Worm (Caenorhabditis elegans) whole organism, L3 larva: ENCODE results near the gene K10B3.5.

ENCODE experiments used
- ZK546.5 ChIP-seq: sonication (generic microtip); optimal IDR thresholded peaks from 2 replicates; lab custom pipeline; 2017; ENCODE audit warnings: missing biosample characterization, missing genetic modification characterization
- ama-1 ChIP-seq: fragments of 150-350 bp; optimal IDR thresholded peaks from 2 replicates; lab custom pipeline; 2018
- ceh-82 ChIP-seq: fragments of 150-350 bp; optimal IDR thresholded peaks from 2 replicates; lab custom pipeline; 2014; ENCODE audit warnings: missing biosample characterization, missing genetic modification characterization
- ceh-9 ChIP-seq: sonication (generic microtip); optimal IDR thresholded peaks from 2 replicates; lab custom pipeline; 2018; ENCODE audit warnings: missing biosample characterization, missing genetic modification characterization
- eor-1 ChIP-seq, 2 experiments: fragments of 150-350 bp; optimal IDR thresholded peaks; 2 replicates each; lab custom pipeline; 2014 to 2018; ENCODE audit warnings: missing biosample characterization in 2 of 2, missing genetic modification characterization in 2 of 2
- fkh-10 ChIP-seq: sonication (generic microtip); optimal IDR thresholded peaks from 2 replicates; lab custom pipeline; 2017; ENCODE audit warnings: missing biosample characterization, missing genetic modification reagents, missing genetic modification characterization
- lin-39 ChIP-seq: fragments of 150-350 bp; optimal IDR thresholded peaks from 2 replicates; lab custom pipeline; 2018; ENCODE audit warnings: missing biosample characterization, missing genetic modification reagents, missing genetic modification characterization
- mdl-1 ChIP-seq: fragments of 150-350 bp; optimal IDR thresholded peaks from 2 replicates; lab custom pipeline; 2014; ENCODE audit warnings: missing biosample characterization, missing genetic modification characterization
- nhr-28 ChIP-seq: fragments of 150-350 bp; optimal IDR thresholded peaks from 2 replicates; lab custom pipeline; 2014; ENCODE audit warnings: missing biosample characterization, missing genetic modification characterization
- nhr-67 ChIP-seq: fragments of 150-350 bp; optimal IDR thresholded peaks from 2 replicates; lab custom pipeline; 2014; ENCODE audit warnings: missing biosample characterization, missing genetic modification characterization
- pqm-1 ChIP-seq: fragments of 150-350 bp; optimal IDR thresholded peaks from 2 replicates; lab custom pipeline; 2017; ENCODE audit warnings: missing biosample characterization, missing genetic modification characterization, inconsistent platforms
- unc-39 ChIP-seq: sonication (generic microtip); optimal IDR thresholded peaks from 4 replicates; lab custom pipeline; 2017; ENCODE audit warnings: missing biosample characterization, missing genetic modification characterization
- ztf-11 ChIP-seq: fragments of 150-350 bp; optimal IDR thresholded peaks from 2 replicates; lab custom pipeline; 2014; ENCODE audit warnings: missing biosample characterization, missing genetic modification characterization

DNA sequence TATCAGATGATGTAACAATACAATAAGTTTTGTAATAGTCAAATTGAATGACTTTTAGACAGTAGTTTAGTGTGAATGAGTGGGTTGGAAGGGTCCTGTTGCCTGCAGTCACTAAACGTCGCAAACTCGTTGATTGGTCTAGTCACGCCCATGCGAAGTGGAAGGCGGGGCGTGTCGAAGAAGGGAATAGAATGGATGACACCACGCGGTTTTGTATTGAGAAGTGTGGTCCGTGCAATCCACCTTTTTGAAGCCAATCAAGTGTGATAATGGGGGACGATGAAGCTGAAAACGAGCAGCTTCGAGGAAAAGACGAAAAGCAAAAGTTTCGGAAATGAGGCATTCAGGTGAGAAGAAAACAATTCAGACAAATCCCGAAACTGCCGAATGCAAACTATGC is 36.0 kb downstream of the K10B3.5 start, which contains the start of gene ceh-31:
- TF ChIP-seq ceh-82 (tag; lab: Kevin White, UChicago) = no peak
- no peak for TF ChIP-seq fkh-10 (GFP tag; lab: Kevin White, UChicago)
- TF ChIP-seq lin-39 (tag; lab: Kevin White, UChicago) = no peak
- TF ChIP-seq ZK546.5 (tag; lab: Kevin White, UChicago) = no peak
- no peak for TF ChIP-seq mdl-1
- no peak for TF ChIP-seq pqm-1 (tag; lab: Kevin White, UChicago)
- no peak for TF ChIP-seq ceh-9 (tag; lab: Kevin White, UChicago)
- no peak for TF ChIP-seq nhr-28 (tag; lab: Kevin White, UChicago)
- no peak for TF ChIP-seq eor-1 (tag; optimal IDR thresholded peaks at IDR 0.05; lab: Kevin White, UChicago)
- no peak for TF ChIP-seq ama-1 (lab: Kevin White, UChicago)
- no peak for TF ChIP-seq unc-39 (tag; lab: Kevin White, UChicago)
- no peak for TF ChIP-seq ztf-11
- no peak for TF ChIP-seq nhr-67 (tag; lab: Kevin White, UChicago)
